Worm (Caenorhabditis elegans): ENCODE results near the gene K12D12.4.
A peak's percentile ranks its signal among the peaks of the same experiment; 100 is the strongest.

Gene K12D12.4

ce11 chrII:11813895-11814369 is 51.6 kb downstream of the K12D12.4 start, which contains the start of gene F43G6.8:
Gene F43G6.8 (minus strand): TSS chrII:11814092.
- TF ChIP-seq lin-13 (GFP tag; optimal IDR thresholded peaks at IDR 0.05), result peak; percentile 4
- peak; percentile 50 for TF ChIP-seq unc-55 (GFP tag; optimal IDR thresholded peaks at IDR 0.05)
- peak in 1 of 2 experiments; percentile 61 for TF ChIP-seq lsy-2 (tag; optimal IDR thresholded peaks at IDR 0.05)
- TF ChIP-seq snpc-4 (tag; optimal IDR thresholded peaks at IDR 0.05), result peak; percentile 2
- TF ChIP-seq R02D3.7 (tag; optimal IDR thresholded peaks at IDR 0.05), result no peak
- TF ChIP-seq nhr-129 (tag; optimal IDR thresholded peaks at IDR 0.05), result peak; percentile 83
- peak; percentile 81 for TF ChIP-seq C34F6.9 (tag; optimal IDR thresholded peaks at IDR 0.05)
- TF ChIP-seq sem-4 (tag; optimal IDR thresholded peaks at IDR 0.05), result no peak
- peak; percentile 32 for TF ChIP-seq blmp-1 (tag; optimal IDR thresholded peaks at IDR 0.05; ENCODE audit: insufficient read depth)
- TF ChIP-seq fos-1 (tag; optimal IDR thresholded peaks at IDR 0.05), result peak; percentile 13
- peak; percentile 10 for TF ChIP-seq nhr-21 (tag; optimal IDR thresholded peaks at IDR 0.05)
- TF ChIP-seq ama-1 (optimal IDR thresholded peaks at IDR 0.05), result peak; percentile 79
- TF ChIP-seq peb-1 (tag; optimal IDR thresholded peaks at IDR 0.05), result no peak
- peak; percentile 29 for TF ChIP-seq lin-11 (tag; optimal IDR thresholded peaks at IDR 0.05)
- no peak for TF ChIP-seq Y55F3AM.14 (GFP tag; optimal IDR thresholded peaks at IDR 0.05)
- TF ChIP-seq crh-2 (tag; optimal IDR thresholded peaks at IDR 0.05), result peak; percentile 30
- peak; percentile 42 for TF ChIP-seq sma-9 (GFP tag; optimal IDR thresholded peaks at IDR 0.05)
- no peak for TF ChIP-seq sma-9 (tag; optimal IDR thresholded peaks at IDR 0.05)
- peak; percentile 6 for TF ChIP-seq nhr-25 (tag; optimal IDR thresholded peaks at IDR 0.05)

All from whole organism, L2 larva.